Worm (Caenorhabditis elegans) whole organism, L1 larva: Measurements from ENCODE around the gene aqp-1.

Experiments
- blmp-1 ChIP-seq: fragments of 150-350 bp; optimal IDR thresholded peaks from 2 replicates; lab custom pipeline; 2014; ENCODE audit warnings: missing biosample characterization, missing genetic modification characterization
- snpc-4 ChIP-seq: fragments of 150-350 bp; optimal IDR thresholded peaks from 2 replicates; lab custom pipeline; 2014; ENCODE audit warnings: missing biosample characterization, missing genetic modification characterization
- zip-4 ChIP-seq: fragments of 200-800 bp; sonication (Bioruptor generic); optimal IDR thresholded peaks from 2 replicates; lab custom pipeline; 2018; ENCODE audit warnings: mild to moderate bottlenecking, missing genetic modification characterization, moderate library complexity, missing compliant biosample characterization

DNA sequence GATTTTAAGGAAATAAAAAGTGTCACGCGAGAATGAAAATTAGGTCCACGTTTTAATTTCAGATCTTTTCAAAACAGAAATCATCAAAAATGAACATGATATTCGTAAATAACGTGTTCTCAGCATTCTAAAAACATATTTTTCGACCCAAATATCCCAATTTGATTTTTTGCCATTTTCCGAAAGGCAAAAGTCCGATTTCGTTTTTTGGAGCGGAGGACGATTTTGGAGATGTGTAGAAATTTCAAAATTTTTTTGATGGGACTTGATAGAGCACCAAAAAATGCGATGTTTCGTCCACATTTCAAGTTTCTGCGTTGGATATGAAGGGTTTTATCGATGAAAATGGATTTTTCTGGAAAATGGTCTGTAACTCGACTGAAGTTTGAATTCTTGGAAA, 7.5 kb downstream of the aqp-1 start:
- no peak for TF ChIP-seq snpc-4 (tag; lab: Kevin White, UChicago)
- TF ChIP-seq blmp-1 (tag; lab: Kevin White, UChicago): no peak
- no peak for TF ChIP-seq zip-4 (GFP tag; lab: Kevin White, UChicago)
